Fruit fly (Drosophila melanogaster) whole organism, wandering third instar larva: ENCODE results near the gene Atg2.
A peak's percentile ranks its signal among the peaks of the same experiment; 100 is the strongest.

ENCODE experiments used
- Abd-B ChIP-seq: fragments of >200 bp; optimal IDR thresholded peaks from 2 replicates; lab custom pipeline; 2017; ENCODE audit warnings: missing biosample characterization, missing genetic modification characterization
- CG32264 ChIP-seq: fragments of 200-800 bp; sonication (Bioruptor generic); optimal IDR thresholded peaks from 2 replicates; lab custom pipeline; 2016; ENCODE audit warnings: missing biosample characterization, missing genetic modification characterization
- CG9705 ChIP-seq: fragments of 200-800 bp; sonication (Bioruptor generic); optimal IDR thresholded peaks from 2 replicates; lab custom pipeline; 2018; ENCODE audit warnings: missing biosample characterization, mild to moderate bottlenecking, missing genetic modification characterization
- CrebA ChIP-seq: fragments of 200-800 bp; sonication (Bioruptor generic); optimal IDR thresholded peaks from 2 replicates; lab custom pipeline; 2016; ENCODE audit warnings: missing biosample characterization, mild to moderate bottlenecking, missing genetic modification characterization, borderline replicate concordance
- Dfd ChIP-seq: fragments of >200 bp; optimal IDR thresholded peaks from 2 replicates; lab custom pipeline; 2017; ENCODE audit warnings: missing biosample characterization, missing genetic modification characterization
- Dif ChIP-seq: fragments of 200-275, 200-300 bp; sonication (Bioruptor generic); optimal IDR thresholded peaks from 2 replicates; lab custom pipeline; 2018; ENCODE audit warnings: missing biosample characterization, missing genetic modification characterization; ENCODE audit not compliant: partially characterized antibody
- GATAd ChIP-seq: sonication (Bioruptor generic); optimal IDR thresholded peaks from 2 replicates; lab custom pipeline; 2016; ENCODE audit warnings: missing biosample characterization, missing genetic modification characterization
- HLH106 ChIP-seq: fragments of 200-800 bp; optimal IDR thresholded peaks from 3 replicates; lab custom pipeline; 2019; ENCODE audit warnings: missing biosample characterization, mild to moderate bottlenecking, missing genetic modification characterization, moderate library complexity
- Hnf4 ChIP-seq: fragments of 200-800 bp; sonication (Bioruptor generic); optimal IDR thresholded peaks from 2 replicates; lab custom pipeline; 2016; ENCODE audit warnings: missing biosample characterization, mild to moderate bottlenecking, missing genetic modification characterization
- Hr78 ChIP-seq: fragments of >200 bp; optimal IDR thresholded peaks from 2 replicates; lab custom pipeline; 2017; ENCODE audit warnings: missing biosample characterization, missing genetic modification characterization
- Hr83 ChIP-seq: fragments of 200-300 bp; sonication (Bioruptor generic); optimal IDR thresholded peaks from 2 replicates; lab custom pipeline; 2016; ENCODE audit warnings: missing biosample characterization, mild to moderate bottlenecking, missing genetic modification characterization, moderate library complexity; ENCODE audit not compliant: poor library complexity, severe bottlenecking
- Jra ChIP-seq: sonication (Bioruptor generic); optimal IDR thresholded peaks from 2 replicates; lab custom pipeline; 2016; ENCODE audit warnings: missing biosample characterization, missing genetic modification characterization
- Mio ChIP-seq: sonication (Bioruptor generic); optimal IDR thresholded peaks from 2 replicates; lab custom pipeline; 2016; ENCODE audit warnings: missing biosample characterization, missing genetic modification characterization
- Myc ChIP-seq: fragments of >200 bp; optimal IDR thresholded peaks from 2 replicates; lab custom pipeline; 2017
- N ChIP-seq: fragments of >200 bp; optimal IDR thresholded peaks from 2 replicates; lab custom pipeline; 2018; ENCODE audit warnings: missing biosample characterization, missing external identifiers, missing genetic modification characterization
- OdsH ChIP-seq: fragments of 200-800 bp; sonication (Bioruptor generic); optimal IDR thresholded peaks from 2 replicates; lab custom pipeline; 2016; ENCODE audit warnings: missing biosample characterization, mild to moderate bottlenecking, missing genetic modification characterization
- Rel ChIP-seq, 2 experiments: fragments of 200-800 bp; sonication (Bioruptor generic) in 1 of 2; optimal IDR thresholded peaks; 2 replicates in 1 of 2; 3 replicates in 1 of 2; lab custom pipeline; 2016 to 2019; ENCODE audit warnings: mild to moderate bottlenecking in 2 of 2, missing biosample characterization in 2 of 2, missing genetic modification characterization in 2 of 2, moderate library complexity in 1 of 2
- Sp1 ChIP-seq: fragments of 200-800 bp; sonication (Bioruptor generic); optimal IDR thresholded peaks from 3 replicates; lab custom pipeline; 2019; ENCODE audit warnings: missing biosample characterization, mild to moderate bottlenecking, missing genetic modification characterization, moderate library complexity
- Vsx2 ChIP-seq: fragments of 200-300, 225-300 bp; sonication (Bioruptor generic); optimal IDR thresholded peaks from 2 replicates; lab custom pipeline; 2018; ENCODE audit warnings: missing biosample characterization, missing genetic modification characterization; ENCODE audit not compliant: partially characterized antibody
- br ChIP-seq: fragments of 200-800 bp; sonication (Bioruptor generic); optimal IDR thresholded peaks from 2 replicates; lab custom pipeline; 2016; ENCODE audit warnings: missing biosample characterization, missing genetic modification characterization
- brk ChIP-seq: fragments of 200-800 bp; sonication (Bioruptor generic); optimal IDR thresholded peaks from 2 replicates; lab custom pipeline; 2016; ENCODE audit warnings: missing biosample characterization, mild to moderate bottlenecking, missing genetic modification characterization
- dl ChIP-seq, 2 experiments: fragments of 175-275, 200-275 bp in 1 of 2; fragments of 200-275 bp in 1 of 2; sonication (Bioruptor generic); optimal IDR thresholded peaks; lab custom pipeline; 2018; ENCODE audit warnings: mild to moderate bottlenecking in 2 of 2, missing biosample characterization in 2 of 2, missing genetic modification characterization in 2 of 2, moderate library complexity in 2 of 2; ENCODE audit not compliant: partially characterized antibody in 2 of 2, insufficient read depth in 1 of 2
- dmrt93B ChIP-seq: fragments of 200-800 bp; sonication (Bioruptor generic); optimal IDR thresholded peaks from 2 replicates; lab custom pipeline; 2018; ENCODE audit warnings: missing biosample characterization, mild to moderate bottlenecking, missing genetic modification characterization
- dsf ChIP-seq: sonication (Bioruptor generic); optimal IDR thresholded peaks from 2 replicates; lab custom pipeline; 2016; ENCODE audit warnings: missing biosample characterization, missing genetic modification characterization, borderline replicate concordance
- ey ChIP-seq: fragments of 200-800 bp; sonication (Bioruptor generic); optimal IDR thresholded peaks from 2 replicates; lab custom pipeline; 2016; ENCODE audit warnings: missing biosample characterization, missing genetic modification characterization
- foxo ChIP-seq, 2 experiments: fragments of 200-800 bp; sonication (Bioruptor generic); optimal IDR thresholded peaks; 2 replicates in 1 of 2; 3 replicates in 1 of 2; lab custom pipeline; 2016 to 2017; ENCODE audit warnings: missing biosample characterization in 2 of 2, missing genetic modification characterization in 2 of 2
- fru ChIP-seq: fragments of 200-800 bp; sonication (Bioruptor generic); optimal IDR thresholded peaks from 3 replicates; lab custom pipeline; 2016; ENCODE audit warnings: missing biosample characterization, mild to moderate bottlenecking, missing genetic modification characterization
- h ChIP-seq: fragments of 200-800 bp; sonication (Bioruptor generic); optimal IDR thresholded peaks from 3 replicates; lab custom pipeline; 2016; ENCODE audit warnings: missing biosample characterization, mild to moderate bottlenecking, missing genetic modification characterization
- jim ChIP-seq: fragments of 175-275, 200-325 bp; sonication (Bioruptor generic); optimal IDR thresholded peaks from 2 replicates; lab custom pipeline; 2016; ENCODE audit warnings: missing biosample characterization, mild to moderate bottlenecking, missing genetic modification characterization
- lola ChIP-seq: fragments of >200 bp; optimal IDR thresholded peaks from 2 replicates; lab custom pipeline; 2017; ENCODE audit warnings: missing biosample characterization, missing genetic modification characterization
- pan ChIP-seq: fragments of >200 bp; optimal IDR thresholded peaks from 2 replicates; lab custom pipeline; 2017
- psq ChIP-seq: fragments of 200-800 bp; sonication (Bioruptor generic); optimal IDR thresholded peaks from 3 replicates; lab custom pipeline; 2017; ENCODE audit warnings: missing biosample characterization, mild to moderate bottlenecking, missing genetic modification characterization, moderate library complexity
- rgr ChIP-seq: fragments of 200-800 bp; sonication (Bioruptor generic); optimal IDR thresholded peaks from 3 replicates; lab custom pipeline; 2016; ENCODE audit warnings: missing biosample characterization, mild to moderate bottlenecking, missing genetic modification characterization
- sage ChIP-seq: fragments of 200-800 bp; sonication (Bioruptor generic); optimal IDR thresholded peaks from 2 replicates; lab custom pipeline; 2016; ENCODE audit warnings: missing biosample characterization, mild to moderate bottlenecking, missing genetic modification characterization
- sv ChIP-seq: fragments of 200-800 bp; sonication (Bioruptor generic); optimal IDR thresholded peaks from 3 replicates; lab custom pipeline; 2016; ENCODE audit warnings: missing biosample characterization, missing genetic modification characterization
- tai ChIP-seq: sonication (Bioruptor generic); optimal IDR thresholded peaks from 2 replicates; lab custom pipeline; 2016; ENCODE audit warnings: missing biosample characterization, missing genetic modification characterization
- usp ChIP-seq: fragments of >200 bp; optimal IDR thresholded peaks from 2 replicates; lab custom pipeline; 2017; ENCODE audit warnings: missing biosample characterization, missing genetic modification characterization
- woc ChIP-seq: sonication (Bioruptor generic); optimal IDR thresholded peaks from 2 replicates; lab custom pipeline; 2016; ENCODE audit warnings: missing biosample characterization, mild to moderate bottlenecking, missing genetic modification characterization

Gene Atg2

DNA sequence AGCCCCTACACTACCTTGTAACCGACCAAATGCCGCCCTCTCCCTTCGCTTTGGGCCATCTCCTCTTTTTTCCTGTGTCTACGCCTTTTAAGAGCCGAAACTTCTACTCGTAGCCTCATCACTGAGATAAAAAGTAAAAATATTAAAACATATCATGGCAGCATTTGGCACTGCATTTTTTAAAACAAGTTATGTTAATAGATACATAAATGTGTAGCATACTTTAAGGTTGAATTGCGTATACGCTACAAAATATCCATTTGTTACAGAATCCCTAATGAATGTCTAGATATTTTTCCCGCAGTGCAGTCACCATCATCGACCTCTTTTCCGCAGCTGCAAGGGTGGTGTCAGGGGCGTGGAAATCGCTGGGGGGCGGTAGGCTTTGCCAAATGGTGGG, 48.8 kb downstream of the Atg2 start:
- TF ChIP-seq HLH106 (tag; lab: Kevin White, UChicago) (peak; percentile 74), OdsH (GFP tag; lab: Kevin White, UChicago) (peak; percentile 79), h (GFP tag; lab: Kevin White, UChicago) (peak; percentile 91), ey (GFP tag; lab: Kevin White, UChicago) (peak; percentile 89), br (peak; percentile 81), fru (GFP tag; lab: Kevin White, UChicago) (peak; percentile 87), sage (GFP tag; lab: Kevin White, UChicago) (peak; percentile 63), CG9705 (GFP tag; lab: Kevin White, UChicago) (peak; percentile 9), CG32264 (peak; percentile 70), Hnf4 (GFP tag; lab: Kevin White, UChicago) (peak; percentile 72), rgr (GFP tag; lab: Kevin White, UChicago) (peak; percentile 77), Mio (no peak), woc (GFP tag; lab: Kevin White, UChicago) (peak; percentile 5), Sp1 (peak; percentile 75), dmrt93B (peak; percentile 61), Hr78 (GFP tag; lab: Kevin White, UChicago) (no peak), Jra (GFP tag; lab: Kevin White, UChicago) (no peak), psq (GFP tag; lab: Kevin White, UChicago) (no peak), tai (GFP tag; lab: Kevin White, UChicago) (peak; percentile 44), jim (GFP tag; lab: Kevin White, UChicago) (no peak), foxo (GFP tag; optimal IDR thresholded peaks at IDR 0.05; lab: Kevin White, UChicago) (peak in 1 of 2 experiments; percentile 90)

- no peak for TF ChIP-seq Hnf4 (GFP tag; lab: Kevin White, UChicago)
- TF ChIP-seq Vsx2 (GFP tag; lab: Kevin White, UChicago) = peak; percentile 14
- no peak for TF ChIP-seq sv (GFP tag; lab: Kevin White, UChicago)
- TF ChIP-seq foxo (GFP tag; optimal IDR thresholded peaks at IDR 0.05; lab: Kevin White, UChicago) = no peak
- TF ChIP-seq Jra (GFP tag; lab: Kevin White, UChicago) = no peak
- no peak for TF ChIP-seq pan (lab: Kevin White, UChicago)
- no peak for TF ChIP-seq Sp1
- TF ChIP-seq Dif = peak; percentile 73
- TF ChIP-seq dmrt93B = no peak
- TF ChIP-seq HLH106 (tag; lab: Kevin White, UChicago) = no peak
- peak; percentile 10 to 63 for TF ChIP-seq dl (GFP tag; optimal IDR thresholded peaks at IDR 0.05; lab: Kevin White, UChicago; ENCODE audit: insufficient read depth in 1 of 2, partially characterized antibody in 2 of 2)
- no peak for TF ChIP-seq Rel (GFP tag; optimal IDR thresholded peaks at IDR 0.05; lab: Kevin White, UChicago)
- TF ChIP-seq Rel (tag; optimal IDR thresholded peaks at IDR 0.05; lab: Kevin White, UChicago) = no peak
- TF ChIP-seq Dfd = no peak
- TF ChIP-seq Hr83 (GFP tag; lab: Kevin White, UChicago) = no peak
- peak; percentile 1 for TF ChIP-seq CrebA
- TF ChIP-seq N (GFP tag; lab: Kevin White, UChicago) = peak; percentile 53
- TF ChIP-seq tai (GFP tag; lab: Kevin White, UChicago) = no peak
- peak; percentile 97 for TF ChIP-seq psq (GFP tag; lab: Kevin White, UChicago)
These were observed 49.4 kb downstream of the Atg2 start for dm6 chr3L:2823520-2823970.

DNA sequence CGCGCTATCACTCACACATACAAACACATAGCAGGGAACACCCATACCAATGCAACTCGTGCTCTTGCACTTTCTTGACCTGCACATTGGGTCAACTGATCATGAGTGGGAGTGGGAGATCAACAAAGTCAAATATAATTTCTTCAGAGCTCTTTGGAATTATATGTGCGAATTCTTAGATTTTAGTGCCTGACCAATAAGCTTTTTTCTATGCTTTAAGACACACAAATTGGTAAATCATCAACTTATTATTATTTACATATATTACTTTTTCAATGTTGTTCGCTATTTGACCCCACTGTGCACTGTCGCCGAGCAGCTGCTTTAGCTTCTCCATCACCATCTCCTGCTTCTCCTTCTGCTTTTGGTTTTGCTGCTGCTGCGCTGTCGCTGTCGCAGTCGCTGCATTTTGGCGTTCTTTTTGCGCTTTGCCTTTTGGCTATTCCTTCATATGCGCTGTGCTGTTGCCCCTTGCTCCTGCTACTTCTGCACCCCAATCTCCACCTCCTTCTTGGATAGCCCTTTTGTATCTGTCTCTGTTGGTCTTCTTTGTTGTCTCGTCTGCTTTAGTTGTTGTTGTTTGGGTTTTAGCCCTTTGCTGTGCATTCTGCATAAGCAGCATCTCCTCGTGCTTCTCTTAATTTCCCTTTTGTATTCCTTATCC, 50.0 kb downstream of the Atg2 start:
- TF ChIP-seq pan (lab: Kevin White, UChicago) = no peak
- peak; percentile 86 for TF ChIP-seq dsf (GFP tag; lab: Kevin White, UChicago)
- TF ChIP-seq fru (GFP tag; lab: Kevin White, UChicago) = peak; percentile 98
- peak; percentile 98 for TF ChIP-seq Rel (GFP tag; optimal IDR thresholded peaks at IDR 0.05; lab: Kevin White, UChicago)
- peak; percentile 74 for TF ChIP-seq Rel (tag; optimal IDR thresholded peaks at IDR 0.05; lab: Kevin White, UChicago)
- TF ChIP-seq foxo (GFP tag; optimal IDR thresholded peaks at IDR 0.05; lab: Kevin White, UChicago) = peak; percentile 72 to 98
- TF ChIP-seq psq (GFP tag; lab: Kevin White, UChicago) = peak; percentile 99
- TF ChIP-seq jim (GFP tag; lab: Kevin White, UChicago) = no peak
- TF ChIP-seq CrebA = peak; percentile 82
- peak; percentile 99 for TF ChIP-seq h (GFP tag; lab: Kevin White, UChicago)
- TF ChIP-seq CG9705 (GFP tag; lab: Kevin White, UChicago) = peak; percentile 84
- peak; percentile 94 for TF ChIP-seq dmrt93B
- TF ChIP-seq dl (GFP tag; optimal IDR thresholded peaks at IDR 0.05; lab: Kevin White, UChicago; ENCODE audit: insufficient read depth in 1 of 2, partially characterized antibody in 2 of 2) = peak in 1 of 2 experiments; percentile 15
- peak; percentile 72 for TF ChIP-seq Mio
- TF ChIP-seq br = peak; percentile 98
- TF ChIP-seq woc (GFP tag; lab: Kevin White, UChicago) = peak; percentile 96
- no peak for TF ChIP-seq Vsx2 (GFP tag; lab: Kevin White, UChicago)
- TF ChIP-seq HLH106 (tag; lab: Kevin White, UChicago) = peak; percentile 98
- no peak for TF ChIP-seq Myc (lab: Kevin White, UChicago)
- TF ChIP-seq Sp1 = peak; percentile 97
- TF ChIP-seq lola (GFP tag; lab: Kevin White, UChicago) = no peak
- TF ChIP-seq Jra (GFP tag; lab: Kevin White, UChicago) = peak; percentile 85
- TF ChIP-seq sage (GFP tag; lab: Kevin White, UChicago) = peak; percentile 92
- TF ChIP-seq CG32264 = peak; percentile 86
- no peak for TF ChIP-seq usp (GFP tag; lab: Kevin White, UChicago)
- TF ChIP-seq Abd-B (GFP tag; lab: Kevin White, UChicago) = no peak
- peak; percentile 98 for TF ChIP-seq ey (GFP tag; lab: Kevin White, UChicago)
- TF ChIP-seq Dfd = peak; percentile 89
- TF ChIP-seq rgr (GFP tag; lab: Kevin White, UChicago) = peak; percentile 98
- TF ChIP-seq sv (GFP tag; lab: Kevin White, UChicago) = no peak
- TF ChIP-seq brk (GFP tag; lab: Kevin White, UChicago) = peak; percentile 92
- peak; percentile 95 for TF ChIP-seq Hnf4 (GFP tag; lab: Kevin White, UChicago)
- TF ChIP-seq OdsH (GFP tag; lab: Kevin White, UChicago) = peak; percentile 99
- TF ChIP-seq GATAd = peak; percentile 24
- no peak for TF ChIP-seq Hr78 (GFP tag; lab: Kevin White, UChicago)
- TF ChIP-seq tai (GFP tag; lab: Kevin White, UChicago) = peak; percentile 86
